Fruit fly (Drosophila melanogaster): ENCODE results near the gene Tap42.

The Tap42 gene

DNA sequence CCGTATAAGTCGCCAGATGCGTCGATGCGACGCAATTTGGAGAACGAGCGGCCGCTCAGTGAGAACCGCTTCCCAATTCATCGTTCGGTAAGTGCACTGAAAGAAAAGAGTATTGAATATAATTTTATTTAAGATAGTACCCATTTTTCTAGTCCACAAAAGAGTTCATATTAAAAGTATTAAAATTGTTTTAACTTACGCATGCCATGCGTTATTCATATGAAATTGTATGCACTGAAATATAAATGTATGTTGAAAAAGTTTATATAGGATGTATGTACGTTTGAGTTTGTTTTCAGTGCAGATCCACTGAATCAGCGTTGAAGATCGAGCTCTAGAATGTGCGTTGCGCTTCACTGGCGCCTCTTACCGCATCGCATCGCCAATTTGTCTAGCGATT is 32.1 kb downstream of the Tap42 start (continued):
- TF ChIP-seq CG1024 (GFP tag; IDR thresholded peaks at IDR 0.05) (no peak), CG2120 (GFP tag; optimal IDR thresholded peaks at IDR 0.05) (peak; percentile 9), Med (GFP tag) (peak; percentile 69), row (GFP tag; IDR thresholded peaks at IDR 0.05) (peak; percentile 53), PHDP (tag; optimal IDR thresholded peaks at IDR 0.05) (peak; percentile 8), pb (GFP tag; optimal IDR thresholded peaks at IDR 0.05) (no peak), GATAe (GFP tag; conservative IDR thresholded peaks at IDR 0.05) (no peak), twi (tag; optimal IDR thresholded peaks at IDR 0.05) (no peak), unpg (GFP tag; optimal IDR thresholded peaks at IDR 0.05) (peak; percentile 17), nau (GFP tag; optimal IDR thresholded peaks at IDR 0.05) (no peak), CG15601 (tag; optimal IDR thresholded peaks at IDR 0.05) (no peak), CG7839 (tag; optimal IDR thresholded peaks at IDR 0.05) (peak; percentile 24), unc-4 (GFP tag; IDR thresholded peaks at IDR 0.05; ENCODE audit: partially characterized antibody) (no peak), CG4360 (GFP tag; IDR thresholded peaks at IDR 0.05) (no peak), mam (GFP tag; optimal IDR thresholded peaks at IDR 0.05) (no peak), CG7963 (GFP tag; IDR thresholded peaks at IDR 0.05; ENCODE audit: partially characterized antibody) (no peak), E2f1 (GFP tag; IDR thresholded peaks at IDR 0.05) (no peak), CG3065 (GFP tag; optimal IDR thresholded peaks at IDR 0.05) (no peak), Hr39 (optimal IDR thresholded peaks at IDR 0.05) (no peak), Eip74EF (GFP tag; optimal IDR thresholded peaks at IDR 0.05) (no peak), CG17359 (tag; optimal IDR thresholded peaks at IDR 0.05) (no peak), dmrt99B (tag; optimal IDR thresholded peaks at IDR 0.05) (peak; percentile 11), CG6689 (GFP tag; IDR thresholded peaks at IDR 0.05) (no peak), schlank (tag; optimal IDR thresholded peaks at IDR 0.05) (no peak), CG9727 (GFP tag; optimal IDR thresholded peaks at IDR 0.05) (no peak), CG17385 (GFP tag; optimal IDR thresholded peaks at IDR 0.05) (no peak), Dref (GFP tag; IDR thresholded peaks at IDR 0.05) (no peak), slbo (GFP tag; IDR thresholded peaks at IDR 0.05) (peak; percentile 46; the same call in 1 of the 2 replicates), nerfin-1 (tag; optimal IDR thresholded peaks at IDR 0.05) (no peak), CG11504 (tag; optimal IDR thresholded peaks at IDR 0.05) (peak; percentile 15), zfh2 (GFP tag; optimal IDR thresholded peaks at IDR 0.05) (no peak), CG10565 (GFP tag; optimal IDR thresholded peaks at IDR 0.05) (no peak), Pdp1 (GFP tag; optimal IDR thresholded peaks at IDR 0.05) (peak in 1 of 2 experiments; percentile 4), CG15514 (GFP tag; optimal IDR thresholded peaks at IDR 0.05) (peak; percentile 3), ERR (GFP tag; optimal IDR thresholded peaks at IDR 0.05) (no peak), CG10209 (GFP tag; optimal IDR thresholded peaks at IDR 0.05) (no peak), psq (GFP tag; optimal IDR thresholded peaks at IDR 0.05) (no peak), grau (tag; optimal IDR thresholded peaks at IDR 0.05) (peak; percentile 29), CG11695 (GFP tag; IDR thresholded peaks at IDR 0.05) (0 out of 3 replicates have a peak, but pooled peaks have one; percentile 17), dysf (GFP tag; IDR thresholded peaks at IDR 0.05) (no peak), CG12155 (GFP tag; optimal IDR thresholded peaks at IDR 0.05) (no peak)

DNA sequence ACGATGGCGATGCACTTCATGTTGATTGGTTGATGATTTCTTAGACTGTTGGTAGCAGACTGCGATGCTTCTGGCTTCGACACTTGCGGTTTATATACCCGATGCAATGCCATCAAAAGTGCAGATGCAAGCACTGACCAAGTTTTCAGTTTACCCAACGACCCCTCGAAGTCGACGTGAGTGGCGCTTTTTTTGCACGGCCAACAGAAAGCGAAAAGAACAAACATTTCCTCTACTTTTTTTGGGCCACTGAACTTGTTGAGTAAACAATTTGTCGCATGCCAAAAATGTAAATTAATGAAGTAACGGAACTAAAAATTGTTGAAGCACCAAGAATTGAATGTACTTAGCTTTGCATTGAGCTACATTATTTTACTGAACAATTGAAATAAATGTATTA is 44.1 kb downstream of the Tap42 start, which contains the start of gene Vm34Ca:
TSS of gene Vm34Ca (minus strand) at position 66 of the 400 bp plus-strand sequence.
- TF ChIP-seq CG14860 (GFP tag; IDR thresholded peaks at IDR 0.05; ENCODE audit: partially characterized antibody) (0 out of 3 replicates have a peak, but pooled peaks have one; percentile 12), CG13296 (GFP tag; optimal IDR thresholded peaks at IDR 0.05) (no peak), gce (GFP tag; IDR thresholded peaks at IDR 0.05) (no peak), sima (GFP tag; optimal IDR thresholded peaks at IDR 0.05) (no peak), CG9727 (GFP tag; optimal IDR thresholded peaks at IDR 0.05) (no peak), repo (GFP tag; optimal IDR thresholded peaks at IDR 0.05) (no peak)
